Worm (Caenorhabditis elegans) whole organism, young adult: ENCODE results near the gene ttr-57.

Experiments used
- B0035.1 ChIP-seq: sonication (generic microtip); optimal IDR thresholded peaks from 2 replicates; lab custom pipeline; 2016; ENCODE audit warnings: missing genetic modification characterization, mild to moderate bottlenecking, missing compliant biosample characterization, missing genotype, missing genetic modification reagents
- D2030.7 ChIP-seq: fragments of 200-800 bp; sonication (Bioruptor generic); IDR thresholded peaks from 2 replicates; pipeline ENCODE4 v1.3.6; 2022; ENCODE audit warnings: missing genetic modification reagents, missing genetic modification characterization, missing compliant biosample characterization
- F22D6.2 ChIP-seq: sonication (generic microtip); optimal IDR thresholded peaks from 2 replicates; lab custom pipeline; 2016; ENCODE audit warnings: mild to moderate bottlenecking, missing genetic modification characterization, missing compliant biosample characterization
- F33H1.4 ChIP-seq: fragments of 200-800 bp; sonication (Bioruptor generic); IDR thresholded peaks from 2 replicates; pipeline ENCODE4 v1.3.6; 2022; ENCODE audit warnings: missing genetic modification reagents, missing genetic modification characterization, missing compliant biosample characterization
- F55B11.4 ChIP-seq: sonication (generic microtip); optimal IDR thresholded peaks from 2 replicates; lab custom pipeline; 2016; ENCODE audit warnings: missing compliant biosample characterization, missing genetic modification characterization, borderline replicate concordance; ENCODE audit not compliant: insufficient read depth
- T07F8.4 ChIP-seq: sonication (generic microtip); optimal IDR thresholded peaks from 2 replicates; lab custom pipeline; 2016; ENCODE audit warnings: mild to moderate bottlenecking, missing genetic modification characterization, moderate library complexity, missing compliant biosample characterization
- ZK185.1 ChIP-seq: sonication (generic microtip); optimal IDR thresholded peaks from 2 replicates; lab custom pipeline; 2016; ENCODE audit warnings: mild to moderate bottlenecking, missing genetic modification characterization, missing compliant biosample characterization; ENCODE audit not compliant: poor library complexity, severe bottlenecking
- akir-1 ChIP-seq: fragments of 200-800 bp; sonication (Bioruptor generic); optimal IDR thresholded peaks from 2 replicates; lab custom pipeline; 2018; ENCODE audit warnings: mild to moderate bottlenecking, missing genetic modification characterization, moderate library complexity, missing compliant biosample characterization
- cebp-2 ChIP-seq: fragments of 200-800 bp; sonication (Bioruptor generic); IDR thresholded peaks from 2 replicates; pipeline ENCODE4 v1.3.6; 2022; ENCODE audit warnings: missing genetic modification characterization, missing compliant biosample characterization
- ceh-27 ChIP-seq: fragments of 200-800 bp; sonication (Bioruptor generic); optimal IDR thresholded peaks from 2 replicates; lab custom pipeline; 2018; ENCODE audit warnings: mild to moderate bottlenecking, missing genetic modification characterization, moderate library complexity, missing compliant biosample characterization
- ceh-79 ChIP-seq: sonication (generic microtip); optimal IDR thresholded peaks from 2 replicates; lab custom pipeline; 2017; ENCODE audit warnings: mild to moderate bottlenecking, missing genetic modification characterization, missing compliant biosample characterization
- chd-7 ChIP-seq: sonication (generic microtip); optimal IDR thresholded peaks from 2 replicates; lab custom pipeline; 2016; ENCODE audit warnings: mild to moderate bottlenecking, missing genetic modification characterization, moderate library complexity, missing compliant biosample characterization
- die-1 ChIP-seq: sonication (generic microtip); optimal IDR thresholded peaks from 2 replicates; lab custom pipeline; 2016; ENCODE audit warnings: missing genotype, mild to moderate bottlenecking, missing genetic modification characterization, missing compliant biosample characterization
- dox-1 ChIP-seq: fragments of 200-800 bp; sonication (Bioruptor generic); IDR thresholded peaks from 2 replicates; pipeline ENCODE4 v1.3.6; 2022; ENCODE audit warnings: missing genetic modification reagents, missing genetic modification characterization, missing compliant biosample characterization
- fkh-3 ChIP-seq: sonication (generic microtip); optimal IDR thresholded peaks from 2 replicates; lab custom pipeline; 2016; ENCODE audit warnings: mild to moderate bottlenecking, missing genetic modification characterization, missing compliant biosample characterization
- hsf-1 ChIP-seq: fragments of 200-800 bp; sonication (Bioruptor generic); IDR thresholded peaks from 2 replicates; pipeline ENCODE4 v1.3.6; 2022; ENCODE audit warnings: missing genetic modification reagents, missing genetic modification characterization, missing compliant biosample characterization
- let-607 ChIP-seq, 2 experiments: fragments of 200-800 bp in 1 of 2; sonication (Bioruptor generic) in 1 of 2; sonication (generic microtip) in 1 of 2; optimal IDR thresholded peaks; 2 replicates each; lab custom pipeline; 2016 to 2018; ENCODE audit warnings: mild to moderate bottlenecking in 2 of 2, missing compliant biosample characterization in 2 of 2, missing genetic modification characterization in 2 of 2, moderate library complexity in 2 of 2, missing genotype in 1 of 2
- lin-40 ChIP-seq: sonication (generic microtip); optimal IDR thresholded peaks from 2 replicates; lab custom pipeline; 2016; ENCODE audit warnings: missing genetic modification characterization, mild to moderate bottlenecking, missing compliant biosample characterization, missing genotype, missing genetic modification reagents
- lir-1 ChIP-seq: fragments of 200-800 bp; sonication (Bioruptor generic); conservative IDR thresholded peaks from 2 replicates; pipeline ENCODE4 v1.3.6; 2022; ENCODE audit warnings: missing genetic modification reagents, missing genetic modification characterization, missing compliant biosample characterization
- lsy-27 ChIP-seq: sonication (generic microtip); optimal IDR thresholded peaks from 2 replicates; lab custom pipeline; 2017; ENCODE audit warnings: missing genetic modification characterization, mild to moderate bottlenecking, missing compliant biosample characterization, antibody characterized with exemption, missing genotype, borderline replicate concordance; ENCODE audit not compliant: insufficient read depth
- mel-28 ChIP-seq: sonication (generic microtip); optimal IDR thresholded peaks from 2 replicates; lab custom pipeline; 2016; ENCODE audit warnings: borderline replicate concordance, mild to moderate bottlenecking, missing genetic modification characterization, missing compliant biosample characterization
- mes-4 ChIP-seq: sonication (generic microtip); optimal IDR thresholded peaks from 2 replicates; lab custom pipeline; 2016; ENCODE audit warnings: missing genotype, missing genetic modification characterization, missing compliant biosample characterization
- mxl-1 ChIP-seq: sonication (generic microtip); optimal IDR thresholded peaks from 2 replicates; lab custom pipeline; 2016; ENCODE audit warnings: missing genetic modification characterization, missing compliant biosample characterization
- nfya-1 ChIP-seq: sonication (generic microtip); optimal IDR thresholded peaks from 2 replicates; lab custom pipeline; 2017; ENCODE audit warnings: antibody characterized with exemption, missing compliant biosample characterization, missing genetic modification characterization, borderline replicate concordance; ENCODE audit not compliant: insufficient read depth
- nhr-179 ChIP-seq: sonication (generic microtip); optimal IDR thresholded peaks from 2 replicates; lab custom pipeline; 2016; ENCODE audit warnings: mild to moderate bottlenecking, missing genetic modification characterization, missing compliant biosample characterization
- nhr-80 ChIP-seq: sonication (generic microtip); optimal IDR thresholded peaks from 2 replicates; lab custom pipeline; 2016; ENCODE audit warnings: missing genetic modification characterization, missing compliant biosample characterization
- nhr-90 ChIP-seq: sonication (generic microtip); optimal IDR thresholded peaks from 2 replicates; lab custom pipeline; 2016; ENCODE audit warnings: missing genotype, mild to moderate bottlenecking, missing genetic modification characterization, missing compliant biosample characterization
- pha-4 ChIP-seq: fragments of 150-350 bp; sonication (generic microtip); optimal IDR thresholded peaks from 2 replicates; lab custom pipeline; 2014; ENCODE audit warnings: missing biosample characterization, missing genetic modification reagents, missing genetic modification characterization
- rec-8 ChIP-seq, 2 experiments: sonication (generic microtip); optimal IDR thresholded peaks; 2 replicates each; lab custom pipeline; 2016; ENCODE audit warnings: mild to moderate bottlenecking in 2 of 2, missing genetic modification characterization in 2 of 2, missing genetic modification reagents in 2 of 2, missing genotype in 2 of 2, missing biosample characterization in 1 of 2, missing compliant biosample characterization in 1 of 2, moderate library complexity in 1 of 2
- rpc-1 ChIP-seq, 2 experiments: fragments of 150-350 bp in 1 of 2; sonication (generic microtip) in 1 of 2; optimal IDR thresholded peaks; 2 replicates each; lab custom pipeline; 2014 to 2018; ENCODE audit warnings: missing biosample characterization in 1 of 2, missing genetic modification characterization in 1 of 2, missing genetic modification reagents in 1 of 2, missing genotype in 1 of 2
- sea-2 ChIP-seq: fragments of 200-800 bp; sonication (Bioruptor generic); IDR thresholded peaks from 2 replicates; pipeline ENCODE4 v1.3.6; 2022; ENCODE audit warnings: missing genetic modification characterization, missing compliant biosample characterization
- snpc-3.4 ChIP-seq: sonication (generic microtip); optimal IDR thresholded peaks from 2 replicates; lab custom pipeline; 2017; ENCODE audit warnings: missing genetic modification characterization, mild to moderate bottlenecking, missing compliant biosample characterization, antibody characterized with exemption, moderate library complexity, missing genotype, missing genetic modification reagents
- snpc-4 ChIP-seq, 5 experiments: fragments of 150-350 bp in 1 of 5; sonication (generic microtip) in 4 of 5; optimal IDR thresholded peaks; 2 replicates each; lab custom pipeline; 2014 to 2018; ENCODE audit warnings: missing genetic modification characterization in 5 of 5, missing biosample characterization in 3 of 5, antibody characterized with exemption in 2 of 5, mild to moderate bottlenecking in 2 of 5, missing compliant biosample characterization in 2 of 5, missing genotype in 2 of 5, moderate library complexity in 2 of 5, missing genetic modification reagents in 1 of 5
- zim-3 ChIP-seq: sonication (generic microtip); optimal IDR thresholded peaks from 2 replicates; lab custom pipeline; 2017; ENCODE audit warnings: mild to moderate bottlenecking, missing genetic modification characterization, moderate library complexity, missing compliant biosample characterization
- ztf-18 ChIP-seq: sonication (generic microtip); optimal IDR thresholded peaks from 2 replicates; lab custom pipeline; 2016; ENCODE audit warnings: missing genotype, mild to moderate bottlenecking, missing genetic modification characterization, missing compliant biosample characterization
- ztf-25 ChIP-seq: fragments of 200-800 bp; sonication (Bioruptor generic); IDR thresholded peaks from 2 replicates; pipeline ENCODE4 v1.3.6; 2022; ENCODE audit warnings: missing genetic modification reagents, missing genetic modification characterization, missing compliant biosample characterization

ttr-57 gene

DNA sequence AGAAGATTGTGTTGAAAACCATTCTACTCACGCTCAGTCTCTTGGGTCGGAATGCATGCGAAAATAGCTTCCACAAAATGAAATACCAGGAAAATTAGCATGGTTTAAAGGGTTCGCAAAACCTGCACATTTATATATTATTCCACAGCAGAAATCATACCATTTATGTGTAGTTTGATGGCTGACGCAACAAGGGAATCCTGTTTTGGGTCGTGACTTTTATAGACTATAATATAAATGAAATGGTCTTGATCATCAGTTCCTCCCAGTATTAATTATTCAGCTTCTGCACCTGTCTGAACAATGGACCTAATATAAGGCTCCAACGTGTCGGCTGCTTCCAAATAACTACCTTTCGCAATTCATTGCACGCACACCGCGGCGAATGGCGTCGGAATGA is 18.2 kb downstream of the ttr-57 start, which contains the start of gene F46B3.8:
TSS of gene F46B3.8 (minus strand) at position 101 of the 400 bp plus-strand sequence.
- TF ChIP-seq rec-8 (tag; optimal IDR thresholded peaks at IDR 0.05; lab: Kevin White, UChicago) (no peak), ZK185.1 (tag; lab: Kevin White, UChicago) (no peak), snpc-3.4 (tag; lab: Kevin White, UChicago) (no peak), F33H1.4 (GFP tag; lab: Robert Waterston, UW) (no peak), nhr-90 (tag; lab: Kevin White, UChicago) (no peak), ztf-25 (GFP tag; lab: Robert Waterston, UW) (no peak), F22D6.2 (tag; lab: Kevin White, UChicago) (no peak), lsy-27 (no peak), D2030.7 (GFP tag; lab: Robert Waterston, UW) (no peak), zim-3 (tag; lab: Kevin White, UChicago) (no peak), hsf-1 (no peak), nhr-179 (tag; lab: Kevin White, UChicago) (no peak)

DNA sequence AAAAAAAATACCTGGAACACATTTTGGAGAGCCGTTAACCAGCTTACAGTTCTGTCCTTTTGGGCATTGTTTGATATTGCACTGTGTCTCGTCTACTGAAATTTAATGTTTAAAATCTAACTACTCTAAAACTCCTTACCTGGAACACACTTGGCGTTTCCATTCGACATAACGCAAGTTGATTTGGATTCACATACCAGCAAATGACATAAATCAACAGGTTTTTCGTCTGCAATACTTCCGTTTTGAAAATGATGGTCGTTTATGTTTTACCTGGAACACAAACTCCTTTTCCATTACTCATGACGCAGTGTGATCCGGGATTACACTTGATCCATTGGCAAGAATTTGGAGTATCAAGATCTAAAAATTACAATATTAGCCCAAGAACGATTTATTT is 20.4 kb downstream of the ttr-57 start:
- TF ChIP-seq nhr-80 (tag; lab: Kevin White, UChicago) (no peak), ceh-79 (no peak), mes-4 (tag; lab: Kevin White, UChicago) (no peak), die-1 (tag; lab: Kevin White, UChicago) (no peak), chd-7 (tag; lab: Kevin White, UChicago) (no peak), pha-4 (no peak), nfya-1 (no peak), lin-40 (tag; lab: Kevin White, UChicago) (no peak), mel-28 (tag; lab: Kevin White, UChicago) (no peak), sea-2 (GFP tag; lab: Robert Waterston, UW) (no peak), fkh-3 (tag; lab: Kevin White, UChicago) (no peak), dox-1 (GFP tag; lab: Robert Waterston, UW) (no peak), cebp-2 (GFP tag; lab: Robert Waterston, UW) (no peak), F55B11.4 (no peak), akir-1 (GFP tag; lab: Kevin White, UChicago) (no peak), rpc-1 (optimal IDR thresholded peaks at IDR 0.05; lab: Kevin White, UChicago) (no peak), rpc-1 (tag; optimal IDR thresholded peaks at IDR 0.05; lab: Kevin White, UChicago) (no peak), B0035.1 (no peak), D2030.7 (GFP tag; lab: Robert Waterston, UW) (no peak)

DNA sequence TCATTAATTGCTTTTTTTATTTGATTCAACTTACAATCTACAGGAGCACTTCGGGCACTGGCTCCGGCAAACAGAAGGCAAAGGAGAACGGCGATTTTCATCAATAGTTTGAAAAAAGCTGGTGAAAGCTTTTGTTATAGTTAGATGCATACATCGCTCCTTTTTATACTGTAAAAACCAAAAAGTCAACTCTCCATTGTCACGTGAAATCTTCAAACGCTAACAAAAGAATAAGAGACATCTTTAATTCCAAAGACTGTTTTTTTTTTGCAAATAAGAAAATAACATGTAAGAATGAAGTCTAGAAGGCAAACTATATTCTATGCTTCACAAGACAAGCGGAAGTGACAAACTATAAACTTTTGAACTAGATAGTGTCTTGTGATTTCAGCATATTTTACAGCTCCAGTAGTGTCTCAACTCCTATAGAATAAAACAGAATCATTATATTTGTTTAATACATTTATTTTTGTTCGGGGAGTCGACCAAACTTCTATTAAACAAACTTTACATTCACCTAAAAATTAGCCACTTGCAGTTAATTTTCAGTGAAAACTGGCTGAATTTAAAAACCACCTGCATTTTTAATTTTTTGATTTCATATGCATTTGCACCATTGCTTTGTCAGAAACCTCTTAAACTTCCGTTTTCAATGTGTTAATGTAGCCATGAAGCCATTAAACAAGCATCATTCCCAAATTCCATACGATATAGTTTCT is 21.3 kb downstream of the ttr-57 start, which contains the start of the genes F46B3.9 and srz-18:
TSS of gene F46B3.9 (minus strand) at position 101 of the 719 bp plus-strand sequence.
TSS of gene srz-18 (plus strand) at position 669 of the 719 bp plus-strand sequence.
- no peak for TF ChIP-seq mxl-1
- no peak for TF ChIP-seq let-607 (tag; optimal IDR thresholded peaks at IDR 0.05; lab: Kevin White, UChicago)
- TF ChIP-seq zim-3 (tag; lab: Kevin White, UChicago), result no peak

DNA sequence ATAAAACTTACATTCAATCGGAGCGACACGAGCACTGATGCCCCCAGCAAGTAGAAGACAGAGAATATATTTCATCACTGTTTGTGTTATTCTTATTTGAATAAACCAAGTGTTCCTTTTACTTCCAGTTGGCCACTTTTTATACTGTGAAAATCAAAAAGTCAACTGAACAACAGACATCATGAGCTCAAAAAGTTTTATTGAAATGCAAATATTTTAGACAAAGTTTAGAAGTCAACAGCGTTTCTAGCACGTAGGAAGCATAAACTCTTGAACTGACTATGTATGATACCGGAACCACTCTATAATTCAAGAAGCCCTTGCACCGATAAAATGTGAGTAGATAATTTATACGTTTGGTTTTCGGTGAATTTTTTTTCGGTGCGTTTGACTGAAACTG is 26.4 kb downstream of the ttr-57 start, which contains the start of gene F46B3.14:
TSS of gene F46B3.14 (minus strand) at position 101 of the 400 bp plus-strand sequence.
- no peak for TF ChIP-seq snpc-4 (GFP tag; optimal IDR thresholded peaks at IDR 0.05; lab: Kevin White, UChicago)
- no peak for TF ChIP-seq snpc-4 (tag; optimal IDR thresholded peaks at IDR 0.05; lab: Kevin White, UChicago)
- TF ChIP-seq snpc-3.4 (tag; lab: Kevin White, UChicago), result no peak
- TF ChIP-seq T07F8.4 (tag; lab: Kevin White, UChicago), result no peak
- no peak for TF ChIP-seq fkh-3 (tag; lab: Kevin White, UChicago)
- TF ChIP-seq ztf-18 (tag; lab: Kevin White, UChicago), result no peak
- TF ChIP-seq lir-1, result no peak
- TF ChIP-seq ceh-27 (GFP tag; lab: Kevin White, UChicago), result no peak
